Worm (Caenorhabditis elegans) whole organism, L4 larva: ENCODE measurements around the gene ocr-2.

ENCODE experiments used
- ces-1 ChIP-seq: fragments of 150-350 bp; sonication (generic microtip); optimal IDR thresholded peaks from 4 replicates; lab custom pipeline; 2014; ENCODE audit warnings: missing biosample characterization, missing genetic modification reagents, missing genetic modification characterization
- lsy-2 ChIP-seq, 2 experiments: fragments of 150-350 bp in 1 of 2; sonication (generic microtip) in 1 of 2; optimal IDR thresholded peaks; 2 replicates each; lab custom pipeline; 2014 to 2017; ENCODE audit warnings: missing biosample characterization in 2 of 2, missing genetic modification characterization in 2 of 2
- mep-1 ChIP-seq: fragments of 150-350 bp; sonication (generic microtip); optimal IDR thresholded peaks from 3 replicates; lab custom pipeline; 2014; ENCODE audit warnings: missing biosample characterization, missing genetic modification characterization
- nhr-11 ChIP-seq: fragments of 150-350 bp; optimal IDR thresholded peaks from 2 replicates; lab custom pipeline; 2014; ENCODE audit warnings: missing biosample characterization, missing genetic modification characterization
- nhr-6 ChIP-seq: fragments of 150-350 bp; optimal IDR thresholded peaks from 2 replicates; lab custom pipeline; 2014; ENCODE audit warnings: missing biosample characterization, missing genetic modification characterization
- skn-1 ChIP-seq: fragments of 150-350 bp; optimal IDR thresholded peaks from 2 replicates; lab custom pipeline; 2014; ENCODE audit warnings: missing biosample characterization, missing genetic modification characterization

- TF ChIP-seq mep-1 (tag; lab: Kevin White, UChicago) (peak; percentile 12), lsy-2 (tag; optimal IDR thresholded peaks at IDR 0.05; lab: Kevin White, UChicago) (no peak), nhr-6 (tag; lab: Kevin White, UChicago) (peak; percentile 59), ces-1 (GFP tag; lab: Kevin White, UChicago) (no peak), skn-1 (tag; lab: Kevin White, UChicago) (no peak), nhr-11 (tag; lab: Kevin White, UChicago) (no peak)
Observed at ce11 chrIV:8199824-8200223, 20.1 kb downstream of the ocr-2 start.
